Fruit fly (Drosophila melanogaster) whole organism, adult: ENCODE data around the gene CREG.
A peak's percentile ranks its signal among the peaks of the same experiment; 100 is the strongest.

ENCODE experiments used
- CG11617 ChIP-seq: fragments of 200-800 bp; sonication (Bioruptor generic); optimal IDR thresholded peaks from 2 replicates; lab custom pipeline; 2017; ENCODE audit warnings: mild to moderate bottlenecking, missing biosample characterization, missing genetic modification reagents, missing genetic modification characterization
- CG12768 ChIP-seq: fragments of 200-800 bp; sonication (Bioruptor generic); optimal IDR thresholded peaks from 2 replicates; lab custom pipeline; 2017; ENCODE audit warnings: missing biosample characterization, missing genetic modification characterization, mild to moderate bottlenecking, moderate library complexity, missing genetic modification reagents
- CG14711 ChIP-seq: fragments of 200-800 bp; sonication (Bioruptor generic); optimal IDR thresholded peaks from 2 replicates; lab custom pipeline; 2018; ENCODE audit warnings: missing biosample characterization, mild to moderate bottlenecking, missing genetic modification characterization, moderate library complexity
- CG1620 ChIP-seq: fragments of 200-800 bp; sonication (Bioruptor generic); optimal IDR thresholded peaks from 2 replicates; lab custom pipeline; 2016; ENCODE audit warnings: missing biosample characterization, missing genetic modification characterization
- CG33017 ChIP-seq: fragments of 200-800 bp; sonication (Bioruptor generic); optimal IDR thresholded peaks from 2 replicates; lab custom pipeline; 2018; ENCODE audit warnings: missing biosample characterization, mild to moderate bottlenecking, missing genetic modification characterization, moderate library complexity
- CG5204 ChIP-seq: fragments of 200-800 bp; sonication (Bioruptor generic); optimal IDR thresholded peaks from 2 replicates; lab custom pipeline; 2016; ENCODE audit warnings: missing biosample characterization, missing genetic modification characterization
- CG7045 ChIP-seq: fragments of 200-800 bp; sonication (Bioruptor generic); optimal IDR thresholded peaks from 2 replicates; lab custom pipeline; 2017; ENCODE audit warnings: missing biosample characterization, mild to moderate bottlenecking, missing genetic modification characterization
- CG7101 ChIP-seq: fragments of 200-800 bp; sonication (Bioruptor generic); optimal IDR thresholded peaks from 2 replicates; lab custom pipeline; 2018; ENCODE audit warnings: missing biosample characterization, mild to moderate bottlenecking, missing genetic modification characterization, moderate library complexity
- Clk ChIP-seq: fragments of 200-800 bp; sonication (Bioruptor generic); optimal IDR thresholded peaks from 2 replicates; lab custom pipeline; 2017; ENCODE audit warnings: missing biosample characterization, missing genetic modification characterization
- Crg-1 ChIP-seq: fragments of 200-800 bp; sonication (Bioruptor generic); optimal IDR thresholded peaks from 2 replicates; lab custom pipeline; 2016; ENCODE audit warnings: missing biosample characterization, missing genetic modification characterization
- Hr96 ChIP-seq: fragments of 200-800 bp; sonication (Bioruptor generic); optimal IDR thresholded peaks from 2 replicates; lab custom pipeline; 2016; ENCODE audit warnings: missing biosample characterization, missing genetic modification characterization
- Mnt ChIP-seq: fragments of 200-800 bp; sonication (Bioruptor generic); optimal IDR thresholded peaks from 2 replicates; lab custom pipeline; 2016; ENCODE audit warnings: missing biosample characterization, mild to moderate bottlenecking, missing genetic modification characterization
- bab1 ChIP-seq: fragments of 200-800 bp; sonication (Bioruptor generic); optimal IDR thresholded peaks from 3 replicates; lab custom pipeline; 2019; ENCODE audit warnings: missing biosample characterization, mild to moderate bottlenecking, missing genetic modification characterization, moderate library complexity
- cic ChIP-seq: fragments of 200-800 bp; sonication (Bioruptor generic); optimal IDR thresholded peaks from 2 replicates; lab custom pipeline; 2017; ENCODE audit warnings: missing biosample characterization, mild to moderate bottlenecking, missing genetic modification characterization, moderate library complexity
- cnc ChIP-seq, 2 experiments: fragments of >200 bp; optimal IDR thresholded peaks; 2 replicates each; lab custom pipeline; 2017
- kay ChIP-seq: fragments of 200-800 bp; sonication (Bioruptor generic); peaks from one replicate; lab custom pipeline; 2016; ENCODE audit warnings: missing biosample characterization, missing genetic modification characterization, borderline replicate concordance
- ovo ChIP-seq: fragments of 200-800 bp; sonication (Bioruptor generic); optimal IDR thresholded peaks from 2 replicates; lab custom pipeline; 2016; ENCODE audit warnings: missing biosample characterization, missing genetic modification characterization
- pad ChIP-seq: fragments of 200-800 bp; sonication (Bioruptor generic); optimal IDR thresholded peaks from 3 replicates; lab custom pipeline; 2017; ENCODE audit warnings: missing biosample characterization, missing genetic modification characterization, mild to moderate bottlenecking, moderate library complexity, missing genetic modification reagents
- tj ChIP-seq: fragments of 200-800 bp; sonication (Bioruptor generic); optimal IDR thresholded peaks from 3 replicates; lab custom pipeline; 2017; ENCODE audit warnings: missing biosample characterization, mild to moderate bottlenecking, missing genetic modification characterization, moderate library complexity
- toe ChIP-seq: fragments of 200-800 bp; sonication (Bioruptor generic); optimal IDR thresholded peaks from 2 replicates; lab custom pipeline; 2016; ENCODE audit warnings: missing biosample characterization, missing genetic modification characterization

CREG gene

DNA sequence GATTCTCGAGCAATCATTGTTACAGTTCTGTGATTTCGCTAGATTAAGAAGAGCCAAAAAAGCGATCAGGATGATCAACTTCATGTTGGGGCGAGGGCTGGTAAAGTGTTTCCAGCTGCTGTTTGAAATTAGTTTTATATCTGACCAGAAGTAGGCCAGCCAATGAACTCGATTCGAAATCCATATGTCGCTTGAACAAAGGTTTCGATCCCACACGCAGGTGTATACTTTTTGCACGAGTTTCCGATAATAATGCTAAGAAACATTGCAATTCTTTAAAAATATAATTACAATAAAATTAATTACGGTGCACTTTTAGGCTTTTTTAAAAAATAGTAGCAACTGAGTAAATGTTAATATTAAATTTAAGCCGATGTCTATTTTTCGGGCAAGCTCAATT is 9.2 kb upstream of the CREG start, which contains the start of gene CG34280:
Gene CG34280 (minus strand): TSS at position 101 of the 400 bp plus-strand sequence.
- TF ChIP-seq kay (peak; percentile 58), CG33017 (no peak)

- no peak for TF ChIP-seq bab1
- no peak for TF ChIP-seq CG14711 (tag; lab: Kevin White, UChicago)
- no peak for TF ChIP-seq CG33017
- no peak for TF ChIP-seq CG5204 (GFP tag; lab: Kevin White, UChicago)
- TF ChIP-seq Mnt (GFP tag; lab: Kevin White, UChicago): no peak
Measured at dm6 chr3R:17403188-17403587, 8.7 kb upstream of the CREG start, which contains the start of gene CG34279. TSS of gene CG34279 (minus strand) at chr3R:17403288.

- TF ChIP-seq CG11617 (GFP tag; lab: Kevin White, UChicago) (no peak), cnc (optimal IDR thresholded peaks at IDR 0.05; lab: Kevin White, UChicago) (no peak), CG14711 (tag; lab: Kevin White, UChicago) (no peak), CG7101 (tag; lab: Kevin White, UChicago) (no peak), Hr96 (GFP tag; lab: Kevin White, UChicago) (peak; percentile 74), tj (no peak), CG33017 (no peak), pad (peak; percentile 32), ovo (GFP tag; lab: Kevin White, UChicago) (peak; percentile 42), CG1620 (GFP tag; lab: Kevin White, UChicago) (peak; percentile 62), toe (GFP tag; lab: Kevin White, UChicago) (peak; percentile 35), CG12768 (no peak), Mnt (GFP tag; lab: Kevin White, UChicago) (peak; percentile 36), Clk (GFP tag; lab: Kevin White, UChicago) (no peak), CG7045 (GFP tag; lab: Kevin White, UChicago) (peak; percentile 30), cic (GFP tag; lab: Kevin White, UChicago) (no peak), CG5204 (GFP tag; lab: Kevin White, UChicago) (peak; percentile 33), kay (no peak), Crg-1 (no peak), bab1 (no peak)
Measured at dm6 chr3R:17402434-17402833, 8.0 kb upstream of the CREG start, which contains the start of gene Sur-8. TSS of gene Sur-8 (minus strand) at chr3R:17402515.

- TF ChIP-seq CG7101 (tag; lab: Kevin White, UChicago) (peak; percentile 48), CG12768 (no peak), cic (GFP tag; lab: Kevin White, UChicago) (no peak), ovo (GFP tag; lab: Kevin White, UChicago) (peak; percentile 20), CG1620 (GFP tag; lab: Kevin White, UChicago) (peak; percentile 7), kay (peak; percentile 89), pad (no peak), CG14711 (tag; lab: Kevin White, UChicago) (peak; percentile 22), Crg-1 (peak; percentile 44), toe (GFP tag; lab: Kevin White, UChicago) (peak; percentile 38), CG11617 (GFP tag; lab: Kevin White, UChicago) (peak; percentile 1), Hr96 (GFP tag; lab: Kevin White, UChicago) (peak; percentile 56), CG7045 (GFP tag; lab: Kevin White, UChicago) (no peak), CG5204 (GFP tag; lab: Kevin White, UChicago) (peak; percentile 78), Clk (GFP tag; lab: Kevin White, UChicago) (no peak), tj (no peak), CG33017 (peak; percentile 28), bab1 (peak; percentile 45), Mnt (GFP tag; lab: Kevin White, UChicago) (peak; percentile 31), cnc (optimal IDR thresholded peaks at IDR 0.05; lab: Kevin White, UChicago) (no peak)
Measured at dm6 chr3R:17401289-17401752, 6.9 kb upstream of the CREG start.

- TF ChIP-seq Crg-1 (no peak), toe (GFP tag; lab: Kevin White, UChicago) (peak; percentile 4), CG5204 (GFP tag; lab: Kevin White, UChicago) (no peak), CG1620 (GFP tag; lab: Kevin White, UChicago) (no peak), Hr96 (GFP tag; lab: Kevin White, UChicago) (no peak), cic (GFP tag; lab: Kevin White, UChicago) (no peak), CG14711 (tag; lab: Kevin White, UChicago) (peak; percentile 52), CG11617 (GFP tag; lab: Kevin White, UChicago) (no peak), CG12768 (peak; percentile 31), CG33017 (no peak), CG7045 (GFP tag; lab: Kevin White, UChicago) (peak; percentile 61), Clk (GFP tag; lab: Kevin White, UChicago) (no peak), ovo (GFP tag; lab: Kevin White, UChicago) (no peak), bab1 (peak; percentile 52), pad (peak; percentile 30), kay (no peak), cnc (optimal IDR thresholded peaks at IDR 0.05; lab: Kevin White, UChicago) (no peak), CG7101 (tag; lab: Kevin White, UChicago) (peak; percentile 35), tj (peak; percentile 90)
Measured at dm6 chr3R:17400675-17401118, 6.3 kb upstream of the CREG start.

dm6 chr3R:17400102-17400501 is 5.7 kb upstream of the CREG start:
- TF ChIP-seq CG5204 (GFP tag; lab: Kevin White, UChicago) (no peak), toe (GFP tag; lab: Kevin White, UChicago) (no peak), pad (no peak), Crg-1 (no peak), bab1 (no peak), Hr96 (GFP tag; lab: Kevin White, UChicago) (no peak), Mnt (GFP tag; lab: Kevin White, UChicago) (no peak), CG7101 (tag; lab: Kevin White, UChicago) (peak; percentile 16), cnc (optimal IDR thresholded peaks at IDR 0.05; lab: Kevin White, UChicago) (no peak), CG12768 (no peak), Clk (GFP tag; lab: Kevin White, UChicago) (no peak), cic (GFP tag; lab: Kevin White, UChicago) (peak; percentile 21), CG7045 (GFP tag; lab: Kevin White, UChicago) (no peak), CG33017 (peak; percentile 44), CG11617 (GFP tag; lab: Kevin White, UChicago) (no peak), tj (no peak), CG14711 (tag; lab: Kevin White, UChicago) (no peak), CG1620 (GFP tag; lab: Kevin White, UChicago) (no peak), ovo (GFP tag; lab: Kevin White, UChicago) (no peak), kay (peak; percentile 25)
